Worm (Caenorhabditis elegans) whole organism, L3 larva: ENCODE results near the gene C34E10.12.

Experiments
- R02D3.7 ChIP-seq: fragments of 150-350 bp; optimal IDR thresholded peaks from 2 replicates; lab custom pipeline; 2014; ENCODE audit warnings: missing biosample characterization, missing genetic modification characterization
- aly-2 ChIP-seq: fragments of 150-350 bp; optimal IDR thresholded peaks from 2 replicates; lab custom pipeline; 2014; ENCODE audit warnings: missing biosample characterization, missing genetic modification characterization
- ceh-9 ChIP-seq: sonication (generic microtip); optimal IDR thresholded peaks from 2 replicates; lab custom pipeline; 2018; ENCODE audit warnings: missing biosample characterization, missing genetic modification characterization
- elt-2 ChIP-seq: sonication (generic microtip); optimal IDR thresholded peaks from 2 replicates; lab custom pipeline; 2016; ENCODE audit warnings: missing genetic modification reagents, mild to moderate bottlenecking, missing genetic modification characterization, missing compliant biosample characterization
- lin-15B ChIP-seq: fragments of 150-350 bp; optimal IDR thresholded peaks from 2 replicates; lab custom pipeline; 2014; ENCODE audit warnings: missing biosample characterization, missing genetic modification characterization
- lin-39 ChIP-seq: fragments of 150-350 bp; optimal IDR thresholded peaks from 2 replicates; lab custom pipeline; 2018; ENCODE audit warnings: missing biosample characterization, missing genetic modification reagents, missing genetic modification characterization
- nfya-1 ChIP-seq: sonication (generic microtip); optimal IDR thresholded peaks from 2 replicates; lab custom pipeline; 2017; ENCODE audit warnings: missing genetic modification characterization, mild to moderate bottlenecking, missing compliant biosample characterization, antibody characterized with exemption, moderate library complexity; ENCODE audit not compliant: insufficient read depth
- nhr-11 ChIP-seq: fragments of 150-350 bp; optimal IDR thresholded peaks from 2 replicates; lab custom pipeline; 2014; ENCODE audit warnings: missing biosample characterization, missing genetic modification characterization
- nhr-237 ChIP-seq: fragments of 150-350 bp; optimal IDR thresholded peaks from 2 replicates; lab custom pipeline; 2014; ENCODE audit warnings: missing biosample characterization, missing genetic modification characterization
- pha-4 ChIP-seq: fragments of 150-350 bp; optimal IDR thresholded peaks from 2 replicates; lab custom pipeline; 2014; ENCODE audit warnings: missing biosample characterization, missing genetic modification reagents, missing genetic modification characterization
- pqm-1 ChIP-seq: fragments of 150-350 bp; optimal IDR thresholded peaks from 2 replicates; lab custom pipeline; 2017; ENCODE audit warnings: missing biosample characterization, missing genetic modification characterization, inconsistent platforms
- unc-62 ChIP-seq: fragments of 150-350 bp; sonication (generic microtip); optimal IDR thresholded peaks from 4 replicates; lab custom pipeline; 2014; ENCODE audit warnings: missing biosample characterization, missing genetic modification reagents, missing genetic modification characterization
- ztf-4 ChIP-seq: fragments of 150-350 bp; optimal IDR thresholded peaks from 2 replicates; lab custom pipeline; 2014; ENCODE audit warnings: missing biosample characterization, missing genetic modification characterization

DNA sequence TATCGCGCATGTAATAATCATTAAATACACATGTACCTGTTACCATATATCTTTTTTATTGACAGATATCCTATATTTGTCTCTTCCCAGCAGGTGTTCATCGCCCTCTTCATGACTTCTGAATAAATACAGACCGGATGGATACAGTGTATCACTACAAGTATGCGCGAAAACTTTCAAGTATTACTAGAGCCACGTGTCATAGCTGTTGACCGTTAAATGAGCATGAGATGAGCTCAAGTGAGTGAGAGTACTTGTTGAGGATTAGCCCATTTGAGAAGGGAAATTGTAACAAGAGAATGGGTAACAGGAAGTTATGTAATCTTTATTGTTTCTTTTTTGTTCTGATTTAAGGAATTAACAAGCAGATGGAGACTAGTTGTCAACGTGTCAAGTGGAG lies 17.4 kb upstream of the C34E10.12 start:
- no peak for TF ChIP-seq unc-62 (GFP tag; lab: Kevin White, UChicago)
- no peak for TF ChIP-seq lin-39 (tag; lab: Kevin White, UChicago)
- no peak for TF ChIP-seq ceh-9 (tag; lab: Kevin White, UChicago)
- no peak for TF ChIP-seq R02D3.7
- TF ChIP-seq elt-2 (tag; lab: Kevin White, UChicago) = no peak
- TF ChIP-seq nhr-237 (tag; lab: Kevin White, UChicago) = no peak
- no peak for TF ChIP-seq aly-2 (tag; lab: Kevin White, UChicago)
- no peak for TF ChIP-seq ztf-4 (tag; lab: Kevin White, UChicago)
- TF ChIP-seq lin-15B = no peak
- TF ChIP-seq nhr-11 (tag; lab: Kevin White, UChicago) = no peak
- no peak for TF ChIP-seq pha-4
- no peak for TF ChIP-seq pqm-1
- TF ChIP-seq nfya-1 (tag; lab: Kevin White, UChicago) = no peak
